Fruit fly (Drosophila melanogaster): ENCODE data around the gene beta-PheRS.

Gene beta-PheRS

DNA sequence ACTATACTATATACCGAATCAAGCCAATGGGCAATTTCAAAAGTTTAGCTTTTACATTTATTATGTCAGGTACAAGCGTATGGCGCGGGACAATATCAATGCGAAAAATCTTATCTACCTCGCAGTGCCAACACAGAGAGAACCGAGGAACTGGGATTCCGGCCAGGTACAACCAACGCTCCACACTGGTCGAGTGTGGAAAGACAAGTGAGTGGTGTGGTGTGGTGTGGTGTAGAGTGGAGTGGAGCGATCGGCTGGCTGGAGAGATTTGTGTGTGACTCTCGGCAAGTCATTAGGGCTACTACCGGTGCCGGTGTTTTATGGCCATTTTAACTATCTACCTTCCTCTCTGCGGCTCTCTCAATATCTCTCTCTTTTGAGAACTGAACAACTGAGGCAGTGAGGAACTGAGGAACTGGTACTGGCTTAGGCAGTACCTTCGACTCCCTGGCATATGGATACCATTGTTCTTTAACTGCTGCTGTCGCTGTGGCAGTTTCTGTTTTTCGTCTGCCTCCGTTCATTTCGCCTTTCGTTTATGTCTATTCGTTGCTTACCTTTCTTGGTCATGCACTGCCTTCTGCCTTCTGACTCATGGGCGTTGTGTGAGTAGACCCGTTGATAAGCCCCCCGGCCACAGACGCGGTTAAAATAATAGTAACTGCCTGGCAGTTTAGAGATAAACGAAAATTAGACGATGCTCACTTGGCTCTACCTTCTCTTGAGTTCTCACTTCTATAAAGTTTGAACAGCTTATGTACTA lies 7.0 kb upstream of the beta-PheRS start (continued):
- TF ChIP-seq jing (GFP tag; optimal IDR thresholded peaks at IDR 0.05) = peak; percentile 83
- peak; percentile 70; the same call in 1 of the 2 replicates for TF ChIP-seq bowl (GFP tag; IDR thresholded peaks at IDR 0.05)
- peak; percentile 86 for TF ChIP-seq GATAe (GFP tag; conservative IDR thresholded peaks at IDR 0.05)
- peak; percentile 28 for TF ChIP-seq sqz (GFP tag; optimal IDR thresholded peaks at IDR 0.05)
- TF ChIP-seq Meics (GFP tag; optimal IDR thresholded peaks at IDR 0.05) = peak; percentile 94
- TF ChIP-seq crp (GFP tag; optimal IDR thresholded peaks at IDR 0.05) = no peak
- TF ChIP-seq CG18262 (tag; optimal IDR thresholded peaks at IDR 0.05) = peak; percentile 91
- TF ChIP-seq cg (GFP tag; optimal IDR thresholded peaks at IDR 0.05) = no peak
- TF ChIP-seq H15 (GFP tag; IDR thresholded peaks at IDR 0.05) = peak; percentile 85
- peak; percentile 85 for TF ChIP-seq Taf1 (GFP tag; IDR thresholded peaks at IDR 0.05)
- TF ChIP-seq prd (optimal IDR thresholded peaks at IDR 0.05) = no peak
- TF ChIP-seq prd (GFP tag; IDR thresholded peaks at IDR 0.05) = peak; percentile 94
- TF ChIP-seq C15 (GFP tag; IDR thresholded peaks at IDR 0.05) = peak; percentile 78; the same call in 1 of the 3 replicates
- TF ChIP-seq tx (GFP tag; optimal IDR thresholded peaks at IDR 0.05) = peak; percentile 88
- peak; percentile 83 for TF ChIP-seq CG12299 (tag; optimal IDR thresholded peaks at IDR 0.05)
- TF ChIP-seq eve (GFP tag; optimal IDR thresholded peaks at IDR 0.05) = peak in 1 of 2 experiments; percentile 73
- TF ChIP-seq da (GFP tag; optimal IDR thresholded peaks at IDR 0.05) = peak; percentile 59
- TF ChIP-seq CG32532 (GFP tag; IDR thresholded peaks at IDR 0.05) = peak; percentile 91
- TF ChIP-seq Hr39 (optimal IDR thresholded peaks at IDR 0.05) = no peak
- peak; percentile 85 for TF ChIP-seq CG17385 (GFP tag; optimal IDR thresholded peaks at IDR 0.05)
- TF ChIP-seq fd96Cb (tag; optimal IDR thresholded peaks at IDR 0.05) = peak; percentile 89
- peak; percentile 86 for TF ChIP-seq tup (GFP tag; optimal IDR thresholded peaks at IDR 0.05)
- peak; percentile 69 for TF ChIP-seq CG13894 (tag; optimal IDR thresholded peaks at IDR 0.05)
- no peak; the same call in 1 of the 2 replicates for TF ChIP-seq crol (GFP tag; IDR thresholded peaks at IDR 0.05)
- TF ChIP-seq CG17612 (GFP tag; IDR thresholded peaks at IDR 0.05) = peak; percentile 48; the same call in 1 of the 2 replicates
- peak; percentile 75 for TF ChIP-seq CG7372 (GFP tag; IDR thresholded peaks at IDR 0.05)
- peak; percentile 68 for TF ChIP-seq cato (GFP tag; optimal IDR thresholded peaks at IDR 0.05; ENCODE audit: borderline replicate concordance)
- TF ChIP-seq gce (GFP tag; IDR thresholded peaks at IDR 0.05) = peak; percentile 85
- TF ChIP-seq CG1602 (GFP tag; optimal IDR thresholded peaks at IDR 0.05) = peak; percentile 85
- peak; percentile 53; the same call in 1 of the 2 replicates for TF ChIP-seq CG10321 (GFP tag; IDR thresholded peaks at IDR 0.05)
- peak; percentile 87 for TF ChIP-seq dysf (GFP tag; IDR thresholded peaks at IDR 0.05)
- peak; percentile 85 for TF ChIP-seq CG3065 (GFP tag; optimal IDR thresholded peaks at IDR 0.05)
- TF ChIP-seq bsh (GFP tag; optimal IDR thresholded peaks at IDR 0.05) = peak; percentile 83 to 92
- peak; percentile 82 for TF ChIP-seq CG10267 (tag; optimal IDR thresholded peaks at IDR 0.05)
- TF ChIP-seq lov (optimal IDR thresholded peaks at IDR 0.05) = no peak
- TF ChIP-seq lov (GFP tag; IDR thresholded peaks at IDR 0.05) = peak; percentile 90
- peak; percentile 62 for TF ChIP-seq E2f2 (GFP tag; IDR thresholded peaks at IDR 0.05)
- TF ChIP-seq CoRest (tag; optimal IDR thresholded peaks at IDR 0.05) = peak; percentile 89
- TF ChIP-seq CG8765 (GFP tag; IDR thresholded peaks at IDR 0.05) = peak; percentile 86
- peak; percentile 70 for TF ChIP-seq CG11560 (tag; IDR thresholded peaks at IDR 0.05)
- TF ChIP-seq Mrtf (GFP tag; IDR thresholded peaks at IDR 0.05) = peak; percentile 88
- TF ChIP-seq emc (GFP tag; optimal IDR thresholded peaks at IDR 0.05) = peak; percentile 81
- peak; percentile 80 for TF ChIP-seq CG10959 (GFP tag; IDR thresholded peaks at IDR 0.05)
- TF ChIP-seq Hey (tag; optimal IDR thresholded peaks at IDR 0.05) = peak; percentile 16
- TF ChIP-seq Med (GFP tag) = peak; percentile 99
- TF ChIP-seq sna (GFP tag; IDR thresholded peaks at IDR 0.05; ENCODE audit: partially characterized antibody) = no peak
- peak; percentile 49 for TF ChIP-seq Sry-δ (GFP tag; optimal IDR thresholded peaks at IDR 0.05)
- peak; percentile 86 for TF ChIP-seq Bteb2 (GFP tag; optimal IDR thresholded peaks at IDR 0.05)
- TF ChIP-seq ham (GFP tag; IDR thresholded peaks at IDR 0.05) = no peak
- peak; percentile 82 for TF ChIP-seq CG16779 (GFP tag; IDR thresholded peaks at IDR 0.05)

All from whole organism, embryonic.